Fruit fly (Drosophila melanogaster) whole organism, pupa: Measurements from ENCODE around the gene CG32813.

Experiments
- CG10348 ChIP-seq: fragments of 200-800 bp; sonication (Bioruptor generic); IDR thresholded peaks from 2 replicates; pipeline ENCODE4 v1.3.6; 2022; ENCODE audit warnings: missing biosample characterization, missing genetic modification characterization
- CG12605 ChIP-seq: fragments of 200-800 bp; sonication (Bioruptor generic); IDR thresholded peaks from 2 replicates; pipeline ENCODE4 v1.3.6; 2022; ENCODE audit warnings: missing biosample characterization, missing genetic modification characterization
- CG13204 ChIP-seq: fragments of 200-800 bp; sonication (Bioruptor generic); optimal IDR thresholded peaks from 2 replicates; lab custom pipeline; 2018; ENCODE audit warnings: missing biosample characterization, mild to moderate bottlenecking, missing genetic modification characterization, moderate library complexity
- CG14655 ChIP-seq: fragments of 200-800 bp; sonication (Bioruptor generic); optimal IDR thresholded peaks from 3 replicates; lab custom pipeline; 2017; ENCODE audit warnings: mild to moderate bottlenecking, missing biosample characterization, missing genetic modification reagents, missing genetic modification characterization
- CG15710 ChIP-seq: fragments of 200-800 bp; sonication (Bioruptor generic); optimal IDR thresholded peaks from 2 replicates; lab custom pipeline; 2018; ENCODE audit warnings: missing biosample characterization, mild to moderate bottlenecking, missing genetic modification characterization, moderate library complexity
- CG17806 ChIP-seq: fragments of 200-800 bp; sonication (Bioruptor generic); optimal IDR thresholded peaks from 2 replicates; lab custom pipeline; 2018; ENCODE audit warnings: missing biosample characterization, mild to moderate bottlenecking, missing genetic modification characterization, moderate library complexity
- CG32121 ChIP-seq: fragments of 200-800 bp; sonication (Bioruptor generic); IDR thresholded peaks from 2 replicates; pipeline ENCODE4 v1.3.6; 2022; ENCODE audit warnings: missing biosample characterization, missing genetic modification characterization
- CG34367 ChIP-seq: fragments of 200-800 bp; sonication (Bioruptor generic); optimal IDR thresholded peaks from 2 replicates; lab custom pipeline; 2018; ENCODE audit warnings: missing biosample characterization, mild to moderate bottlenecking, missing genetic modification characterization
- CG4496 ChIP-seq: fragments of 200-800 bp; sonication (Bioruptor generic); IDR thresholded peaks from 3 replicates; pipeline ENCODE4 v1.3.6; 2022; ENCODE audit warnings: missing biosample characterization, missing genetic modification characterization
- CG8159 ChIP-seq: fragments of 200-800 bp; sonication (Bioruptor generic); optimal IDR thresholded peaks from 3 replicates; lab custom pipeline; 2018; ENCODE audit warnings: missing biosample characterization, mild to moderate bottlenecking, missing genetic modification characterization, moderate library complexity
- CG8301 ChIP-seq: fragments of 200-800 bp; sonication (Bioruptor generic); optimal IDR thresholded peaks from 2 replicates; lab custom pipeline; 2018; ENCODE audit warnings: missing biosample characterization, mild to moderate bottlenecking, missing genetic modification characterization
- CG9948 ChIP-seq: fragments of 200-800 bp; sonication (Bioruptor generic); optimal IDR thresholded peaks from 2 replicates; lab custom pipeline; 2018; ENCODE audit warnings: missing biosample characterization, mild to moderate bottlenecking, missing genetic modification characterization, moderate library complexity
- D1 ChIP-seq: fragments of 200-800 bp; sonication (Bioruptor generic); optimal IDR thresholded peaks from 2 replicates; lab custom pipeline; 2018; ENCODE audit warnings: missing biosample characterization, mild to moderate bottlenecking, missing genetic modification characterization, moderate library complexity
- EcR ChIP-seq: fragments of 200-800 bp; sonication (Bioruptor generic); optimal IDR thresholded peaks from 3 replicates; lab custom pipeline; 2019; ENCODE audit warnings: missing biosample characterization, missing genetic modification characterization, mild to moderate bottlenecking, moderate library complexity, missing genetic modification reagents
- Ets98B ChIP-seq: fragments of 200-800 bp; sonication (Bioruptor generic); IDR thresholded peaks from 2 replicates; pipeline ENCODE4 v1.3.6; 2022; ENCODE audit warnings: missing biosample characterization, missing genetic modification characterization
- Pif1A ChIP-seq: fragments of 200-800 bp; sonication (Bioruptor generic); optimal IDR thresholded peaks from 3 replicates; lab custom pipeline; 2016; ENCODE audit warnings: missing biosample characterization, missing genetic modification characterization
- Pif1B ChIP-seq: fragments of 200-800 bp; sonication (Bioruptor generic); optimal IDR thresholded peaks from 3 replicates; lab custom pipeline; 2016; ENCODE audit warnings: missing biosample characterization, missing genetic modification characterization
- Snoo ChIP-seq: fragments of 200-800 bp; sonication (Bioruptor generic); optimal IDR thresholded peaks from 3 replicates; lab custom pipeline; 2017; ENCODE audit warnings: missing biosample characterization, mild to moderate bottlenecking, missing genetic modification characterization, inconsistent platforms
- fd96Ca ChIP-seq: fragments of 200-800 bp; sonication (Bioruptor generic); IDR thresholded peaks from 3 replicates; pipeline ENCODE4 v1.3.6; 2022; ENCODE audit warnings: missing biosample characterization, missing genetic modification characterization
- gl ChIP-seq: fragments of 200-800 bp; sonication (Bioruptor generic); optimal IDR thresholded peaks from 2 replicates; lab custom pipeline; 2018; ENCODE audit warnings: missing biosample characterization, mild to moderate bottlenecking, missing genetic modification characterization
- rn ChIP-seq: fragments of 200-800 bp; sonication (Bioruptor generic); IDR thresholded peaks from 2 replicates; pipeline ENCODE4 v1.3.6; 2022; ENCODE audit warnings: missing biosample characterization, missing genetic modification characterization

CG32813 gene

dm6 chrX:1349255-1349654, 31.5 kb upstream of the CG32813 start, which contains the start of gene MTPAP:
MTPAP (minus strand) TSS chrX:1349357.
- no peak for TF ChIP-seq Pif1A (GFP tag; lab: Kevin White, UChicago)
- TF ChIP-seq CG17806 = no peak
- TF ChIP-seq CG10348 = no peak
- no peak for TF ChIP-seq fd96Ca (GFP tag; lab: Robert Waterston, UW)
- no peak for TF ChIP-seq CG12605 (GFP tag; lab: Robert Waterston, UW)
- TF ChIP-seq rn (GFP tag; lab: Robert Waterston, UW) = no peak
- TF ChIP-seq CG13204 (GFP tag; lab: Kevin White, UChicago) = no peak
- TF ChIP-seq CG8159 = no peak
- no peak for TF ChIP-seq CG15710 (tag; lab: Kevin White, UChicago)

dm6 chrX:1353322-1354212, 27.1 kb upstream of the CG32813 start, which contains the start of the genes CG12773 and CG11417:
CG12773 (minus strand) TSS chrX:1353981.
CG11417 (plus strand) TSS chrX:1354014.
- TF ChIP-seq CG13204 (GFP tag; lab: Kevin White, UChicago) = no peak
- TF ChIP-seq EcR (GFP tag; lab: Kevin White, UChicago) = peak; percentile 25
- TF ChIP-seq D1 = no peak
- TF ChIP-seq CG8301 (tag; lab: Kevin White, UChicago) = no peak
- no peak for TF ChIP-seq CG17806
- TF ChIP-seq Ets98B = no peak
- no peak for TF ChIP-seq CG34367 (tag; lab: Kevin White, UChicago)
- TF ChIP-seq CG9948 (tag; lab: Kevin White, UChicago) = no peak

DNA sequence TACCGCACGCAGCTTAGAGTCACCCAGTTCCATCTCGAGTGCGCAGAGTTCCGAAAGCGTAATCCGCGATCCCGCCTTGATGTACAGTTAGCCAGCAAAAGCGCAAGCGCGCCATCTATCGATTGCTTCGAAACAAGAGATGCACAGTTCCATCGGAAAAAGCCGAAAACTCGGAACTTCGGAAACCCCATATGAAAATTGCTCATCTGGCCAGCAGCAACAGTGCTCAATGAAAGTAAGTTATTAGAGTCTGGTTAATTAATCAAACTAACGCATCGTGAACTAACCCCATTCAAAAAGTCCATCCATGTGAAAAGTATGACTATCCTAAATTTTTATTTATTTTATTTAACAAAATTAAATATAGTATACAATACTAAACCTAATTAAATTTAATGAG, 23.2 kb upstream of the CG32813 start, which contains the start of gene png:
png (minus strand) TSS at position 101 of the 400 bp plus-strand sequence.
- no peak for TF ChIP-seq CG13204 (GFP tag; lab: Kevin White, UChicago)
- no peak for TF ChIP-seq Pif1B
- no peak for TF ChIP-seq CG17806
- TF ChIP-seq CG32121 = no peak
- TF ChIP-seq CG15710 (tag; lab: Kevin White, UChicago) = no peak
- no peak for TF ChIP-seq CG34367 (tag; lab: Kevin White, UChicago)
- no peak for TF ChIP-seq rn (GFP tag; lab: Robert Waterston, UW)
- no peak for TF ChIP-seq EcR (GFP tag; lab: Kevin White, UChicago)
- TF ChIP-seq CG10348 = no peak
- TF ChIP-seq CG14655 (GFP tag; lab: Kevin White, UChicago) = no peak
- no peak for TF ChIP-seq Pif1A (GFP tag; lab: Kevin White, UChicago)
- no peak for TF ChIP-seq CG8301 (tag; lab: Kevin White, UChicago)
- no peak for TF ChIP-seq gl (tag; lab: Kevin White, UChicago)
- TF ChIP-seq CG4496 (GFP tag; lab: Robert Waterston, UW) = no peak
- TF ChIP-seq CG8159 = no peak
- no peak for TF ChIP-seq fd96Ca (GFP tag; lab: Robert Waterston, UW)
- no peak for TF ChIP-seq Ets98B

DNA sequence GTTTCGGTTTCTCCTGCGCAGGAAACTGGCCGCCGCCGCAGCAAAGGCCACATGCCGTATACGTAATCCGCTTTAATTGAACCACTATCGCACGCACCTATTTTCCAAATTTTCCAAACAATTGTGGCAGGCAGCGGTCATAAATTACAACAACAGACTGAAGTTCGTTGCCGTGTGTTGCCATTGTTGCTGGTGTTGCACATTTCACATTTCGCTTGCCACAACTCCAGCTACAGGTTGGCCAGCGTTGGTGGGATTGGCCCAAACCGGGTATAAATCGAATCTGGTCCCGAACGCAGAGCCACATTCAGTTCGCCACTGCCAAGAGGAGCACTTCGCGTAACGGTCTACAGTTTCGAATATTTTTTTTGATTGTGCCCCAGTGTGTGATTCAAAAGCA, 11.8 kb upstream of the CG32813 start, which contains the start of gene CG14770:
CG14770 (plus strand) TSS at position 301 of the 400 bp plus-strand sequence.
- no peak for TF ChIP-seq CG32121
- TF ChIP-seq CG13204 (GFP tag; lab: Kevin White, UChicago) = no peak
- TF ChIP-seq rn (GFP tag; lab: Robert Waterston, UW) = no peak
- TF ChIP-seq CG15710 (tag; lab: Kevin White, UChicago) = no peak
- TF ChIP-seq CG8301 (tag; lab: Kevin White, UChicago) = no peak
- TF ChIP-seq Pif1A (GFP tag; lab: Kevin White, UChicago) = no peak
- TF ChIP-seq CG4496 (GFP tag; lab: Robert Waterston, UW) = no peak
- no peak for TF ChIP-seq CG14655 (GFP tag; lab: Kevin White, UChicago)
- TF ChIP-seq Snoo (tag; lab: Kevin White, UChicago) = no peak
- TF ChIP-seq EcR (GFP tag; lab: Kevin White, UChicago) = no peak
- no peak for TF ChIP-seq CG34367 (tag; lab: Kevin White, UChicago)
- no peak for TF ChIP-seq Pif1B
- no peak for TF ChIP-seq gl (tag; lab: Kevin White, UChicago)
- TF ChIP-seq CG12605 (GFP tag; lab: Robert Waterston, UW) = no peak

- TF ChIP-seq fd96Ca (GFP tag; lab: Robert Waterston, UW) = peak; percentile 38; the same call in 1 of the 3 replicates
- TF ChIP-seq CG9948 (tag; lab: Kevin White, UChicago) = peak; percentile 12
- TF ChIP-seq CG17806 = peak; percentile 34
- peak; percentile 79; the same call in 2 of the 3 replicates for TF ChIP-seq CG4496 (GFP tag; lab: Robert Waterston, UW)
- no peak for TF ChIP-seq Pif1B
- peak; percentile 24 for TF ChIP-seq CG8159
- TF ChIP-seq EcR (GFP tag; lab: Kevin White, UChicago) = no peak
- peak; percentile 47 for TF ChIP-seq CG12605 (GFP tag; lab: Robert Waterston, UW)
- no peak for TF ChIP-seq gl (tag; lab: Kevin White, UChicago)
- peak; percentile 62 for TF ChIP-seq Ets98B
- TF ChIP-seq CG34367 (tag; lab: Kevin White, UChicago) = no peak
- TF ChIP-seq rn (GFP tag; lab: Robert Waterston, UW) = no peak; the same call in 1 of the 2 replicates
- TF ChIP-seq CG14655 (GFP tag; lab: Kevin White, UChicago) = no peak
- no peak for TF ChIP-seq CG13204 (GFP tag; lab: Kevin White, UChicago)
- peak; percentile 43 for TF ChIP-seq Snoo (tag; lab: Kevin White, UChicago)
- no peak for TF ChIP-seq D1
- TF ChIP-seq CG15710 (tag; lab: Kevin White, UChicago) = peak; percentile 29
- no peak for TF ChIP-seq Pif1A (GFP tag; lab: Kevin White, UChicago)
- peak; percentile 30 for TF ChIP-seq CG8301 (tag; lab: Kevin White, UChicago)
- no peak for TF ChIP-seq CG10348
- peak; percentile 32; the same call in 1 of the 2 replicates for TF ChIP-seq CG32121
These were observed 10.5 kb upstream of the CG32813 start, which contains the start of gene ssx for dm6 chrX:1370104-1370802. ssx (plus strand) TSS chrX:1370580.
